Worm (Caenorhabditis elegans) whole organism, L1 larva: ENCODE measurements around the gene C34F6.5.

Source experiments
- C04F5.9 ChIP-seq: sonication (generic microtip); optimal IDR thresholded peaks from 2 replicates; lab custom pipeline; 2016; ENCODE audit warnings: missing genetic modification characterization, missing compliant biosample characterization
- C16A3.4 ChIP-seq: fragments of 150-350 bp; optimal IDR thresholded peaks from 2 replicates; lab custom pipeline; 2014; ENCODE audit warnings: missing biosample characterization, missing genetic modification characterization
- C34B4.2 ChIP-seq: sonication (generic microtip); optimal IDR thresholded peaks from 2 replicates; lab custom pipeline; 2017; ENCODE audit warnings: mild to moderate bottlenecking, missing genetic modification characterization, missing compliant biosample characterization
- F16B12.6 ChIP-seq: fragments of 150-350 bp; optimal IDR thresholded peaks from 2 replicates; lab custom pipeline; 2014; ENCODE audit warnings: missing biosample characterization, missing genetic modification characterization
- Y116A8C.19 ChIP-seq: sonication (generic microtip); optimal IDR thresholded peaks from 2 replicates; lab custom pipeline; 2016; ENCODE audit warnings: missing compliant biosample characterization, missing genetic modification characterization, borderline replicate concordance
- aha-1 ChIP-seq: fragments of 150-350 bp; optimal IDR thresholded peaks from 2 replicates; lab custom pipeline; 2014; ENCODE audit warnings: missing biosample characterization, missing genetic modification characterization
- aly-2 ChIP-seq: fragments of 150-350 bp; optimal IDR thresholded peaks from 2 replicates; lab custom pipeline; 2014; ENCODE audit warnings: missing biosample characterization, missing genetic modification characterization
- blmp-1 ChIP-seq: fragments of 150-350 bp; optimal IDR thresholded peaks from 2 replicates; lab custom pipeline; 2014; ENCODE audit warnings: missing biosample characterization, missing genetic modification characterization
- ceh-63 ChIP-seq: fragments of 200-800 bp; sonication (Bioruptor generic); optimal IDR thresholded peaks from 2 replicates; lab custom pipeline; 2018; ENCODE audit warnings: mild to moderate bottlenecking, missing genetic modification characterization, missing compliant biosample characterization
- ceh-82 ChIP-seq, 3 experiments: fragments of 150-350 bp in 1 of 3; sonication (generic microtip) in 2 of 3; optimal IDR thresholded peaks; 2 replicates each; lab custom pipeline; 2014 to 2017; ENCODE audit warnings: missing biosample characterization in 3 of 3, missing genetic modification characterization in 3 of 3
- ceh-88 ChIP-seq: fragments of 200-800 bp; sonication (Bioruptor generic); IDR thresholded peaks from 2 replicates; pipeline ENCODE4 v1.3.6; 2022; ENCODE audit warnings: missing genetic modification characterization, missing compliant biosample characterization
- ces-1 ChIP-seq: fragments of 150-350 bp; optimal IDR thresholded peaks from 2 replicates; lab custom pipeline; 2014; ENCODE audit warnings: missing biosample characterization, missing genetic modification reagents, missing genetic modification characterization
- dpl-1 ChIP-seq, 3 experiments: fragments of 150-350 bp in 2 of 3; sonication (generic microtip) in 1 of 3; optimal IDR thresholded peaks; 2 replicates each; lab custom pipeline; 2014 to 2017; ENCODE audit warnings: missing biosample characterization in 3 of 3, missing genetic modification characterization in 3 of 3, missing genetic modification reagents in 3 of 3
- dsc-1 ChIP-seq: sonication (generic microtip); optimal IDR thresholded peaks from 2 replicates; lab custom pipeline; 2016; ENCODE audit warnings: mild to moderate bottlenecking, missing genetic modification characterization, missing compliant biosample characterization
- efl-1 ChIP-seq, 4 experiments: fragments of 150-350 bp; optimal IDR thresholded peaks in 3 of 4; peaks in 1 of 4; 1 replicate in 1 of 4; 2 replicates in 3 of 4; lab custom pipeline; 2014; ENCODE audit warnings: missing biosample characterization in 2 of 4, missing genetic modification characterization in 2 of 4, missing genetic modification reagents in 2 of 4
- elt-2 ChIP-seq: sonication (generic microtip); optimal IDR thresholded peaks from 2 replicates; lab custom pipeline; 2016; ENCODE audit warnings: missing genetic modification characterization, mild to moderate bottlenecking, inconsistent platforms, missing compliant biosample characterization, missing genetic modification reagents
- ets-5 ChIP-seq: fragments of 200-800 bp; sonication (Bioruptor generic); IDR thresholded peaks from 2 replicates; pipeline ENCODE4 v1.3.6; 2022; ENCODE audit warnings: missing genetic modification characterization, missing compliant biosample characterization
- fkh-8 ChIP-seq: sonication (generic microtip); optimal IDR thresholded peaks from 2 replicates; lab custom pipeline; 2016; ENCODE audit warnings: mild to moderate bottlenecking, missing genetic modification characterization, missing compliant biosample characterization
- hlh-17 ChIP-seq: fragments of 200-800 bp; sonication (Bioruptor generic); optimal IDR thresholded peaks from 2 replicates; lab custom pipeline; 2018; ENCODE audit warnings: missing genetic modification characterization, mild to moderate bottlenecking, missing compliant biosample characterization, moderate library complexity, borderline replicate concordance
- jun-1 ChIP-seq: fragments of 150-350 bp; optimal IDR thresholded peaks from 2 replicates; lab custom pipeline; 2014; ENCODE audit warnings: missing biosample characterization, missing genetic modification reagents, missing genetic modification characterization
- lin-14 ChIP-seq: fragments of 200-800 bp; sonication (Bioruptor generic); optimal IDR thresholded peaks from 2 replicates; lab custom pipeline; 2018; ENCODE audit warnings: mild to moderate bottlenecking, missing genetic modification characterization, moderate library complexity, missing compliant biosample characterization
- lin-35 ChIP-seq, 2 experiments: fragments of 150-350 bp; optimal IDR thresholded peaks; 2 replicates each; lab custom pipeline; 2014; ENCODE audit warnings: missing biosample characterization in 2 of 2, missing genetic modification characterization in 2 of 2, missing genetic modification reagents in 2 of 2
- lir-3 ChIP-seq: sonication (generic microtip); optimal IDR thresholded peaks from 2 replicates; lab custom pipeline; 2016; ENCODE audit warnings: mild to moderate bottlenecking, missing genetic modification characterization, moderate library complexity, missing compliant biosample characterization; ENCODE audit not compliant: poor library complexity
- lsy-2 ChIP-seq, 2 experiments: fragments of 150-350 bp; optimal IDR thresholded peaks; 2 replicates each; lab custom pipeline; 2014; ENCODE audit warnings: missing biosample characterization in 2 of 2, missing genetic modification characterization in 2 of 2
- mab-9 ChIP-seq: fragments of 200-800 bp; sonication (Bioruptor generic); IDR thresholded peaks from 2 replicates; pipeline ENCODE4 v1.3.6; 2022; ENCODE audit warnings: missing genetic modification reagents, missing genetic modification characterization, missing compliant biosample characterization
- mep-1 ChIP-seq: fragments of 150-350 bp; optimal IDR thresholded peaks from 2 replicates; lab custom pipeline; 2014; ENCODE audit warnings: missing biosample characterization, missing genetic modification characterization
- nhr-28 ChIP-seq: fragments of 150-350 bp; optimal IDR thresholded peaks from 2 replicates; lab custom pipeline; 2014; ENCODE audit warnings: missing biosample characterization, missing genetic modification characterization
- nhr-47 ChIP-seq: sonication (generic microtip); optimal IDR thresholded peaks from 2 replicates; lab custom pipeline; 2016; ENCODE audit warnings: mild to moderate bottlenecking, missing genetic modification characterization, moderate library complexity, missing compliant biosample characterization
- nhr-77 ChIP-seq: fragments of 150-350 bp; optimal IDR thresholded peaks from 2 replicates; lab custom pipeline; 2014; ENCODE audit warnings: missing biosample characterization, missing genetic modification characterization
- nhr-84 ChIP-seq: sonication (generic microtip); optimal IDR thresholded peaks from 2 replicates; lab custom pipeline; 2017; ENCODE audit warnings: missing biosample characterization, missing genetic modification characterization
- rnt-1 ChIP-seq: sonication (generic microtip); optimal IDR thresholded peaks from 2 replicates; lab custom pipeline; 2016; ENCODE audit warnings: mild to moderate bottlenecking, missing genetic modification characterization, moderate library complexity, missing compliant biosample characterization
- skn-1 ChIP-seq: fragments of 150-350 bp; optimal IDR thresholded peaks from 2 replicates; lab custom pipeline; 2014; ENCODE audit warnings: missing biosample characterization, missing genetic modification characterization
- sptf-1 ChIP-seq: fragments of 150-350 bp; optimal IDR thresholded peaks from 2 replicates; lab custom pipeline; 2014; ENCODE audit warnings: missing biosample characterization, missing genetic modification characterization
- unc-98 ChIP-seq: fragments of 200-800 bp; sonication (Bioruptor generic); IDR thresholded peaks from 2 replicates; pipeline ENCODE4 v1.3.6; 2022; ENCODE audit warnings: missing genetic modification characterization, missing compliant biosample characterization
- zip-4 ChIP-seq: fragments of 200-800 bp; sonication (Bioruptor generic); optimal IDR thresholded peaks from 2 replicates; lab custom pipeline; 2018; ENCODE audit warnings: mild to moderate bottlenecking, missing genetic modification characterization, moderate library complexity, missing compliant biosample characterization

The C34F6.5 gene

ce11 chrX:11240585-11241115 lies 32.0 kb upstream of the C34F6.5 start, which contains the start of gene C34F6.10:
Gene C34F6.10, minus strand, starts transcription at chrX:11240635.
- TF ChIP-seq C16A3.4 (tag; lab: Kevin White, UChicago) (no peak), efl-1 (optimal IDR thresholded peaks at IDR 0.05; lab: Kevin White, UChicago) (no peak), efl-1 (GFP tag; optimal IDR thresholded peaks at IDR 0.05 in 1 of 2; lab: Kevin White, UChicago) (peak in 1 of 2 experiments; percentile 67), lin-14 (peak; percentile 60)

- TF ChIP-seq efl-1 (optimal IDR thresholded peaks at IDR 0.05; lab: Kevin White, UChicago) (no peak), efl-1 (GFP tag; optimal IDR thresholded peaks at IDR 0.05 in 1 of 2; lab: Kevin White, UChicago) (peak in 1 of 2 experiments; percentile 37), rnt-1 (tag; lab: Kevin White, UChicago) (no peak)
- TF ChIP-seq, all 84 proteins: peak for 1
Measured at ce11 chrX:11226595-11226994, 17.9 kb upstream of the C34F6.5 start, which contains the start of gene C34F6.12. Gene C34F6.12, minus strand, starts transcription at chrX:11226695.

- TF ChIP-seq C34B4.2 (tag; lab: Kevin White, UChicago) (no peak), ceh-63 (GFP tag; lab: Kevin White, UChicago) (no peak), Y116A8C.19 (tag; lab: Kevin White, UChicago) (no peak), lsy-2 (tag; optimal IDR thresholded peaks at IDR 0.05; lab: Kevin White, UChicago) (peak in 1 of 2 experiments; percentile 27), nhr-47 (tag; lab: Kevin White, UChicago) (no peak), jun-1 (tag; lab: Kevin White, UChicago) (no peak), aly-2 (tag; lab: Kevin White, UChicago) (no peak), mep-1 (tag; lab: Kevin White, UChicago) (peak; percentile 12), F16B12.6 (tag; lab: Kevin White, UChicago) (peak; percentile 79), hlh-17 (no peak), lin-35 (GFP tag; optimal IDR thresholded peaks at IDR 0.05; lab: Kevin White, UChicago) (peak in 1 of 2 experiments; percentile 13), dpl-1 (GFP tag; optimal IDR thresholded peaks at IDR 0.05; lab: Kevin White, UChicago) (peak in 1 of 3 experiments; percentile 13), ets-5 (no peak), ceh-88 (GFP tag; lab: Robert Waterston, UW) (no peak), sptf-1 (tag; lab: Kevin White, UChicago) (no peak), efl-1 (optimal IDR thresholded peaks at IDR 0.05; lab: Kevin White, UChicago) (no peak), efl-1 (GFP tag; optimal IDR thresholded peaks at IDR 0.05 in 1 of 2; lab: Kevin White, UChicago) (peak in 1 of 2 experiments; percentile 84), nhr-77 (tag; lab: Kevin White, UChicago) (no peak), lir-3 (tag; lab: Kevin White, UChicago) (no peak), aha-1 (tag; lab: Kevin White, UChicago) (no peak), lin-14 (peak; percentile 50), skn-1 (no peak), C04F5.9 (tag; lab: Kevin White, UChicago) (no peak), ceh-82 (tag; optimal IDR thresholded peaks at IDR 0.05; lab: Kevin White, UChicago) (no peak), blmp-1 (tag; lab: Kevin White, UChicago) (peak; percentile 6), unc-98 (GFP tag; lab: Robert Waterston, UW) (no peak), nhr-28 (tag; lab: Kevin White, UChicago) (no peak), elt-2 (no peak), dsc-1 (tag; lab: Kevin White, UChicago) (no peak), ces-1 (no peak), fkh-8 (no peak), C16A3.4 (tag; lab: Kevin White, UChicago) (no peak), nhr-84 (tag; lab: Kevin White, UChicago) (no peak), mab-9 (GFP tag; lab: Robert Waterston, UW) (no peak), zip-4 (no peak)
Measured at ce11 chrX:11222597-11223218, 14.0 kb upstream of the C34F6.5 start, which contains the start of gene C34F6.9. Gene C34F6.9, minus strand, starts transcription at chrX:11222647.
